Fruit fly (Drosophila melanogaster) whole organism, embryonic: ENCODE measurements around the gene CG7556.

Source experiments
- CG31388 ChIP-seq: fragments of 200-800 bp; sonication (Bioruptor generic); optimal IDR thresholded peaks from 2 replicates; lab custom pipeline; 2016; ENCODE audit warnings: missing biosample characterization, missing genetic modification characterization
- CG3407 ChIP-seq: fragments of 200-800 bp; sonication (Bioruptor generic); optimal IDR thresholded peaks from 2 replicates; lab custom pipeline; 2018; ENCODE audit warnings: missing biosample characterization, mild to moderate bottlenecking, missing genetic modification characterization
- CG7987 ChIP-seq: fragments of 200-800 bp; sonication (Bioruptor generic); optimal IDR thresholded peaks from 2 replicates; lab custom pipeline; 2018; ENCODE audit warnings: missing biosample characterization, mild to moderate bottlenecking, missing genetic modification characterization, moderate library complexity
- Dfd ChIP-seq, 2 experiments: fragments of >200 bp; optimal IDR thresholded peaks; 2 replicates each; lab custom pipeline; 2017; ENCODE audit warnings: missing biosample characterization in 2 of 2, missing genetic modification characterization in 2 of 2
- HmgZ ChIP-seq: fragments of 200-800 bp; sonication (Bioruptor generic); optimal IDR thresholded peaks from 2 replicates; lab custom pipeline; 2018; ENCODE audit warnings: missing biosample characterization, mild to moderate bottlenecking, missing genetic modification characterization
- Hr51 ChIP-seq, 2 experiments: fragments of 200-800 bp; sonication (Bioruptor generic); optimal IDR thresholded peaks; 2 replicates in 1 of 2; 3 replicates in 1 of 2; lab custom pipeline; 2016 to 2018; ENCODE audit warnings: missing biosample characterization in 2 of 2, missing genetic modification characterization in 2 of 2, mild to moderate bottlenecking in 1 of 2, moderate library complexity in 1 of 2
- Pdp1 ChIP-seq, 2 experiments: fragments of 200-800 bp; sonication (Bioruptor generic); optimal IDR thresholded peaks; 3 replicates each; lab custom pipeline; 2016; ENCODE audit warnings: missing biosample characterization in 2 of 2, missing genetic modification characterization in 2 of 2, mild to moderate bottlenecking in 1 of 2, moderate library complexity in 1 of 2
- Ssrp ChIP-seq: fragments of 200-800 bp; sonication (Bioruptor generic); optimal IDR thresholded peaks from 2 replicates; lab custom pipeline; 2018; ENCODE audit warnings: missing biosample characterization, mild to moderate bottlenecking, missing genetic modification characterization, moderate library complexity
- cato ChIP-seq: fragments of 200-800 bp; sonication (Bioruptor generic); optimal IDR thresholded peaks from 2 replicates; lab custom pipeline; 2016; ENCODE audit warnings: missing biosample characterization, missing genetic modification characterization, borderline replicate concordance
- dysf ChIP-seq: fragments of 200-800 bp; sonication (Bioruptor generic); IDR thresholded peaks from 3 replicates; pipeline ENCODE4 v1.3.6; 2022; ENCODE audit warnings: missing biosample characterization, missing genetic modification characterization
- eyg ChIP-seq: fragments of 200-800 bp; sonication (Bioruptor generic); optimal IDR thresholded peaks from 3 replicates; lab custom pipeline; 2016; ENCODE audit warnings: missing biosample characterization, missing genetic modification characterization
- gsb ChIP-seq: fragments of 200-800 bp; sonication (Bioruptor generic); IDR thresholded peaks from 2 replicates; pipeline ENCODE4 v1.3.6; 2022; ENCODE audit warnings: missing biosample characterization, missing genetic modification characterization
- odd ChIP-seq: fragments of 200-800 bp; sonication (Bioruptor generic); optimal IDR thresholded peaks from 2 replicates; lab custom pipeline; 2017; ENCODE audit warnings: missing biosample characterization, mild to moderate bottlenecking, missing genetic modification characterization

- TF ChIP-seq CG3407 (no peak), Pdp1 (GFP tag; optimal IDR thresholded peaks at IDR 0.05; lab: Kevin White, UChicago) (peak; percentile 12 to 60), gsb (GFP tag; lab: Robert Waterston, UW) (no peak), Ssrp (tag; lab: Kevin White, UChicago) (peak; percentile 17), eyg (GFP tag; lab: Kevin White, UChicago) (no peak), odd (no peak), CG7987 (GFP tag; lab: Kevin White, UChicago) (peak; percentile 15), Hr51 (GFP tag; optimal IDR thresholded peaks at IDR 0.05; lab: Kevin White, UChicago) (peak in 1 of 2 experiments; percentile 38), Dfd (GFP tag; optimal IDR thresholded peaks at IDR 0.05; lab: Kevin White, UChicago) (no peak), CG31388 (GFP tag; lab: Kevin White, UChicago) (no peak), cato (GFP tag; lab: Kevin White, UChicago) (no peak), HmgZ (tag; lab: Kevin White, UChicago) (peak; percentile 8), dysf (GFP tag; lab: Robert Waterston, UW) (0 out of 3 replicates have a peak, but pooled peaks have one; percentile 48)
These were observed 33.1 kb downstream of the CG7556 start for dm6 chrX:19146421-19146952.
